Worm (Caenorhabditis elegans) whole organism, early embryonic: ENCODE results near the gene nhr-60.

Source experiments
- ceh-36 ChIP-seq: sonication (generic microtip); optimal IDR thresholded peaks from 2 replicates; lab custom pipeline; 2016; ENCODE audit warnings: missing genetic modification characterization, inconsistent platforms, missing compliant biosample characterization
- ets-7 ChIP-seq: sonication (generic microtip); optimal IDR thresholded peaks from 2 replicates; lab custom pipeline; 2016; ENCODE audit warnings: missing genotype, missing genetic modification characterization, missing compliant biosample characterization
- tra-4 ChIP-seq: sonication (generic microtip); optimal IDR thresholded peaks from 2 replicates; lab custom pipeline; 2017; ENCODE audit warnings: missing genetic modification characterization, missing compliant biosample characterization

DNA sequence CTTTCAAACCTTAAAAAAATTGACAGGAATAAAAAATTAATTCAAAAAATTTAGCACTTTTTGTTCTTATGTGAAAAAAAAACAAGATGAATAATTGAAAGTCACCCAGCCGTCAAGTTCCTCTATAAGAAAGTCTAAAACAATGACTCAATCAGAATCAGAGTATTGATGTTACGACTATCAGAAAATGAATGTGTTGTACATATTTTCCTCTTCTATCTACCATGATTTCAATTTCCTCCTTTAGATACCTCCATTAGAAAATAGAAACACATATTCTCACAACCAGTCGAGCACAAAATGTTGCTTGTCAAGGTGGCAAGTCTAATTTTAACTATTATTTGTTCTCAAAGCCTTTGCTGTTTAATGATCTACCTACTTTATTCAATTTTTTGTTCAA lies 46.9 kb upstream of the nhr-60 start, which contains the start of gene srbc-48:
- TF ChIP-seq tra-4 (tag; lab: Kevin White, UChicago) (no peak), ceh-36 (tag; lab: Kevin White, UChicago) (no peak), ets-7 (no peak)
